Worm (Caenorhabditis elegans) whole organism, L4/young adult: ENCODE data around the gene gyf-1.

Experiments used
- W03F9.2 ChIP-seq: fragments of 150-350 bp; optimal IDR thresholded peaks from 2 replicates; lab custom pipeline; 2014; ENCODE audit warnings: missing biosample characterization, missing genetic modification characterization
- dao-5 ChIP-seq: sonication (generic microtip); optimal IDR thresholded peaks from 2 replicates; lab custom pipeline; 2016; ENCODE audit warnings: missing genotype, missing genetic modification characterization, moderate library complexity, missing compliant biosample characterization
- him-1 ChIP-seq: sonication (generic microtip); optimal IDR thresholded peaks from 2 replicates; lab custom pipeline; 2016; ENCODE audit warnings: missing genotype, missing genetic modification reagents, missing genetic modification characterization, missing compliant biosample characterization

DNA sequence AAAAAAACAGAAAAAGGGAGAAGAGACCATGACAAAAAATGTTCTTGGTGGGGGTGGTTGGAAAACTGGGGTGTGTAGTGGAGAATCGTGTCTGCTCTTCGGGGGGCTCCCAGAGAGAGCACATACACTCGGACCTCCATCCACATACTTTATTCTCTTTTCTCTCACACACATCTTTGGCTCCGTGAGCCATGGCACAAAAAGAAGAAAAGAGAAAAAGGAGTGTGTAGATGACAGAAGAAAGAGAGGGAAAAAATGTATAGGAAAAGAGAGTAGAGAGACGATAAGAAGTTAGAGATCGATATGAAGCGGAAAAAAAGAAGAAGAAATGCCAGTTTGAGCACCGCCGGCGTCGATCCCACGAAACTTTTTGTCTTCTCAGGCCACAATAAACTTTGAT, 24.9 kb downstream of the gyf-1 start:
- no peak for TF ChIP-seq dao-5 (tag; lab: Kevin White, UChicago)
- TF ChIP-seq him-1 (tag; lab: Kevin White, UChicago) = peak; percentile 56
- TF ChIP-seq W03F9.2 = no peak
